Worm (Caenorhabditis elegans) whole organism, L4 larva: ENCODE measurements around the gene T24G10.2.

Source experiments
- Y48G9A.11 ChIP-seq: fragments of 200-800 bp; sonication (Bioruptor generic); IDR thresholded peaks from 2 replicates; pipeline ENCODE4 v1.3.6; 2022; ENCODE audit warnings: missing genetic modification reagents, missing genetic modification characterization, missing compliant biosample characterization
- Y5F2A.4 ChIP-seq: fragments of 200-800 bp; sonication (Bioruptor generic); optimal IDR thresholded peaks from 2 replicates; lab custom pipeline; 2018; ENCODE audit warnings: mild to moderate bottlenecking, missing genetic modification characterization, missing compliant biosample characterization
- ama-1 ChIP-seq: fragments of 150-350 bp; optimal IDR thresholded peaks from 2 replicates; lab custom pipeline; 2014; ENCODE audit warnings: inconsistent platforms, mixed read lengths
- ceh-20 ChIP-seq: fragments of 200-800 bp; sonication (Bioruptor generic); IDR thresholded peaks from 2 replicates; pipeline ENCODE4 v1.3.6; 2022; ENCODE audit warnings: missing genetic modification reagents, missing genetic modification characterization, missing compliant biosample characterization
- ceh-28 ChIP-seq: fragments of 150-350 bp; optimal IDR thresholded peaks from 2 replicates; lab custom pipeline; 2014; ENCODE audit warnings: missing biosample characterization, missing genetic modification reagents, missing genetic modification characterization
- ceh-82 ChIP-seq: sonication (generic microtip); optimal IDR thresholded peaks from 2 replicates; lab custom pipeline; 2017; ENCODE audit warnings: missing biosample characterization, missing genetic modification characterization
- daf-12 ChIP-seq: fragments of 150-350 bp; optimal IDR thresholded peaks from 2 replicates; lab custom pipeline; 2014; ENCODE audit warnings: missing biosample characterization, missing genetic modification reagents, missing genetic modification characterization
- daf-16 ChIP-seq, 3 experiments: sonication (generic microtip); optimal IDR thresholded peaks; 2 replicates each; lab custom pipeline; 2016 to 2017; ENCODE audit warnings: missing genetic modification characterization in 3 of 3, missing genetic modification reagents in 3 of 3, mild to moderate bottlenecking in 2 of 3, missing compliant biosample characterization in 2 of 3, missing biosample characterization in 1 of 3, moderate library complexity in 1 of 3
- dmd-6 ChIP-seq: fragments of 200-800 bp; sonication (Bioruptor generic); IDR thresholded peaks from 2 replicates; pipeline ENCODE4 v1.3.6; 2022; ENCODE audit warnings: missing genetic modification reagents, missing genetic modification characterization, missing compliant biosample characterization
- dmd-9 ChIP-seq: fragments of 200-800 bp; sonication (Bioruptor generic); IDR thresholded peaks from 2 replicates; pipeline ENCODE4 v1.3.6; 2022; ENCODE audit warnings: missing genetic modification reagents, missing genetic modification characterization, missing compliant biosample characterization
- dpl-1 ChIP-seq: fragments of 150-350 bp; optimal IDR thresholded peaks from 2 replicates; lab custom pipeline; 2014; ENCODE audit warnings: missing biosample characterization, missing genetic modification reagents, missing genetic modification characterization
- duxl-1 ChIP-seq: sonication (generic microtip); optimal IDR thresholded peaks from 2 replicates; lab custom pipeline; 2016; ENCODE audit warnings: mild to moderate bottlenecking, missing genetic modification characterization, moderate library complexity, missing compliant biosample characterization; ENCODE audit not compliant: poor library complexity
- dve-1 ChIP-seq: sonication (generic microtip); optimal IDR thresholded peaks from 2 replicates; lab custom pipeline; 2017; ENCODE audit warnings: antibody characterized with exemption, mild to moderate bottlenecking, missing genetic modification characterization, missing compliant biosample characterization; ENCODE audit not compliant: insufficient read depth
- egl-43 ChIP-seq: fragments of 200-800 bp; sonication (Bioruptor generic); IDR thresholded peaks from 2 replicates; pipeline ENCODE4 v1.3.6; 2022; ENCODE audit warnings: missing genetic modification reagents, missing genetic modification characterization, missing compliant biosample characterization
- fos-1 ChIP-seq: fragments of 150-350 bp; optimal IDR thresholded peaks from 2 replicates; lab custom pipeline; 2014; ENCODE audit warnings: missing biosample characterization, missing genetic modification characterization
- gei-8 ChIP-seq: fragments of 200-800 bp; sonication (Bioruptor generic); optimal IDR thresholded peaks from 2 replicates; lab custom pipeline; 2018; ENCODE audit warnings: mild to moderate bottlenecking, missing genetic modification characterization, missing compliant biosample characterization
- hlh-30 ChIP-seq: sonication (generic microtip); optimal IDR thresholded peaks from 2 replicates; lab custom pipeline; 2017; ENCODE audit warnings: antibody characterized with exemption, mild to moderate bottlenecking, missing genetic modification characterization, missing compliant biosample characterization; ENCODE audit not compliant: insufficient read depth
- hmg-1.1 ChIP-seq: fragments of 200-800 bp; sonication (Bioruptor generic); IDR thresholded peaks from 2 replicates; pipeline ENCODE4 v1.3.6; 2022; ENCODE audit warnings: missing genetic modification reagents, missing genetic modification characterization, missing compliant biosample characterization
- lin-1 ChIP-seq: fragments of 200-800 bp; sonication (Bioruptor generic); IDR thresholded peaks from 2 replicates; pipeline ENCODE4 v1.3.6; 2022; ENCODE audit warnings: missing genetic modification reagents, missing genetic modification characterization, missing compliant biosample characterization
- lin-13 ChIP-seq: fragments of 150-350 bp; optimal IDR thresholded peaks from 2 replicates; lab custom pipeline; 2014; ENCODE audit warnings: missing biosample characterization, missing genetic modification reagents, missing genetic modification characterization
- lin-15B ChIP-seq: fragments of 150-350 bp; sonication (generic microtip); optimal IDR thresholded peaks from 3 replicates; lab custom pipeline; 2014; ENCODE audit warnings: missing biosample characterization, missing genetic modification characterization
- lin-38 ChIP-seq: fragments of 200-800 bp; sonication (Bioruptor generic); IDR thresholded peaks from 2 replicates; pipeline ENCODE4 v1.3.6; 2022; ENCODE audit warnings: missing genetic modification reagents, missing genetic modification characterization, missing compliant biosample characterization
- lsy-2 ChIP-seq, 2 experiments: fragments of 150-350 bp in 1 of 2; sonication (generic microtip) in 1 of 2; optimal IDR thresholded peaks; 2 replicates each; lab custom pipeline; 2014 to 2017; ENCODE audit warnings: missing biosample characterization in 2 of 2, missing genetic modification characterization in 2 of 2
- mep-1 ChIP-seq: fragments of 150-350 bp; sonication (generic microtip); optimal IDR thresholded peaks from 3 replicates; lab custom pipeline; 2014; ENCODE audit warnings: missing biosample characterization, missing genetic modification characterization
- mes-2 ChIP-seq: sonication (generic microtip); optimal IDR thresholded peaks from 2 replicates; lab custom pipeline; 2016; ENCODE audit warnings: missing genotype, mild to moderate bottlenecking, missing genetic modification characterization, missing compliant biosample characterization; ENCODE audit not compliant: poor library complexity, severe bottlenecking
- mxl-3 ChIP-seq: fragments of 200-800 bp; sonication (Bioruptor generic); optimal IDR thresholded peaks from 2 replicates; lab custom pipeline; 2018; ENCODE audit warnings: mild to moderate bottlenecking, missing genetic modification characterization, missing compliant biosample characterization
- nhr-102 ChIP-seq: sonication (generic microtip); optimal IDR thresholded peaks from 2 replicates; lab custom pipeline; 2016; ENCODE audit warnings: mild to moderate bottlenecking, missing genetic modification characterization, moderate library complexity, missing compliant biosample characterization
- nhr-25 ChIP-seq: sonication (generic microtip); optimal IDR thresholded peaks from 2 replicates; lab custom pipeline; 2017; ENCODE audit warnings: missing genetic modification characterization, mild to moderate bottlenecking, missing compliant biosample characterization, antibody characterized with exemption, moderate library complexity, borderline replicate concordance; ENCODE audit not compliant: insufficient read depth
- nhr-28 ChIP-seq: fragments of 150-350 bp; optimal IDR thresholded peaks from 2 replicates; lab custom pipeline; 2014; ENCODE audit warnings: missing biosample characterization, missing genetic modification characterization
- nhr-41 ChIP-seq: fragments of 200-800 bp; sonication (Bioruptor generic); IDR thresholded peaks from 2 replicates; pipeline ENCODE4 v1.3.6; 2022; ENCODE audit warnings: missing genetic modification reagents, missing genetic modification characterization, missing compliant biosample characterization
- nhr-6 ChIP-seq: fragments of 150-350 bp; optimal IDR thresholded peaks from 2 replicates; lab custom pipeline; 2014; ENCODE audit warnings: missing biosample characterization, missing genetic modification characterization
- nhr-76 ChIP-seq: fragments of 150-350 bp; optimal IDR thresholded peaks from 2 replicates; lab custom pipeline; 2014; ENCODE audit warnings: missing biosample characterization, missing genetic modification characterization
- pha-4 ChIP-seq, 2 experiments: fragments of 150-350 bp in 1 of 2; fragments of 200-800 bp in 1 of 2; sonication (Bioruptor generic) in 1 of 2; IDR thresholded peaks in 1 of 2; optimal IDR thresholded peaks in 1 of 2; 2 replicates each; pipeline versions ENCODE4 v1.3.6 to Lab custom; 2014 to 2022; ENCODE audit warnings: missing genetic modification characterization in 2 of 2, missing genetic modification reagents in 2 of 2, missing biosample characterization in 1 of 2, missing compliant biosample characterization in 1 of 2
- php-3 ChIP-seq: fragments of 200-800 bp; sonication (Bioruptor generic); IDR thresholded peaks from 2 replicates; pipeline ENCODE4 v1.3.6; 2022; ENCODE audit warnings: missing genetic modification reagents, missing genetic modification characterization, missing compliant biosample characterization
- rbr-2 ChIP-seq: sonication (generic microtip); optimal IDR thresholded peaks from 2 replicates; lab custom pipeline; 2016; ENCODE audit warnings: missing genotype, missing genetic modification characterization, missing compliant biosample characterization
- sdz-12 ChIP-seq: fragments of 200-800 bp; sonication (Bioruptor generic); optimal IDR thresholded peaks from 2 replicates; lab custom pipeline; 2018; ENCODE audit warnings: mild to moderate bottlenecking, missing genetic modification characterization, missing compliant biosample characterization
- spr-1 ChIP-seq: sonication (generic microtip); optimal IDR thresholded peaks from 2 replicates; lab custom pipeline; 2016; ENCODE audit warnings: mild to moderate bottlenecking, missing genetic modification characterization, missing compliant biosample characterization
- zip-2 ChIP-seq: fragments of 150-350 bp; optimal IDR thresholded peaks from 2 replicates; lab custom pipeline; 2014; ENCODE audit warnings: missing biosample characterization, missing genetic modification characterization
- ztf-11 ChIP-seq: fragments of 150-350 bp; optimal IDR thresholded peaks from 2 replicates; lab custom pipeline; 2014; ENCODE audit warnings: missing biosample characterization, missing genetic modification characterization

T24G10.2 gene

ce11 chrIII:5442711-5443253 lies at the start of gene T24G10.2, which contains the start of gene disl-2:
Gene T24G10.2 (minus strand): TSS chrIII:5442761.
Gene disl-2 (plus strand): TSS chrIII:5443167.
- TF ChIP-seq dmd-9 (GFP tag; lab: Robert Waterston, UW) (no peak), dmd-6 (peak; percentile 14; the same call in 1 of the 2 replicates), lin-13 (GFP tag; lab: Kevin White, UChicago) (peak; percentile 29), rbr-2 (peak; percentile 2), nhr-76 (tag; lab: Kevin White, UChicago) (peak; percentile 28), mxl-3 (GFP tag; lab: Kevin White, UChicago) (no peak), lsy-2 (tag; optimal IDR thresholded peaks at IDR 0.05; lab: Kevin White, UChicago) (peak; percentile 90 to 99), nhr-25 (no peak), daf-16 (GFP tag; optimal IDR thresholded peaks at IDR 0.05; lab: Kevin White, UChicago) (no peak), daf-16 (tag; optimal IDR thresholded peaks at IDR 0.05; lab: Kevin White, UChicago) (peak; percentile 48), lin-15B (no peak), egl-43 (GFP tag; lab: Robert Waterston, UW) (no peak), php-3 (GFP tag; lab: Robert Waterston, UW) (no peak), mep-1 (tag; lab: Kevin White, UChicago) (peak; percentile 32), ceh-20 (GFP tag; lab: Robert Waterston, UW) (no peak), mes-2 (tag; lab: Kevin White, UChicago) (peak; percentile 75), nhr-28 (tag; lab: Kevin White, UChicago) (peak; percentile 19), lin-38 (GFP tag; lab: Robert Waterston, UW) (peak; percentile 64), pha-4 (GFP tag; IDR thresholded peaks at IDR 0.05; lab: Robert Waterston, UW) (no peak), pha-4 (tag; optimal IDR thresholded peaks at IDR 0.05; lab: Kevin White, UChicago) (peak; percentile 68), dpl-1 (GFP tag; lab: Kevin White, UChicago) (peak; percentile 65), nhr-6 (tag; lab: Kevin White, UChicago) (peak; percentile 50), ama-1 (lab: Kevin White, UChicago) (peak; percentile 46), ceh-28 (tag; lab: Kevin White, UChicago) (peak; percentile 35), dve-1 (peak; percentile 43), hlh-30 (peak; percentile 4)

- TF ChIP-seq sdz-12 (GFP tag; lab: Kevin White, UChicago) (no peak), dpl-1 (GFP tag; lab: Kevin White, UChicago) (no peak), zip-2 (tag; lab: Kevin White, UChicago) (no peak), fos-1 (tag; lab: Kevin White, UChicago) (no peak), daf-12 (tag; lab: Kevin White, UChicago) (no peak), nhr-102 (tag; lab: Kevin White, UChicago) (no peak), pha-4 (GFP tag; IDR thresholded peaks at IDR 0.05; lab: Robert Waterston, UW) (no peak), pha-4 (tag; optimal IDR thresholded peaks at IDR 0.05; lab: Kevin White, UChicago) (no peak), Y48G9A.11 (GFP tag; lab: Robert Waterston, UW) (no peak), mes-2 (tag; lab: Kevin White, UChicago) (no peak), duxl-1 (tag; lab: Kevin White, UChicago) (no peak), spr-1 (tag; lab: Kevin White, UChicago) (no peak), gei-8 (no peak), lin-1 (GFP tag; lab: Robert Waterston, UW) (no peak)
Observed at ce11 chrIII:5487087-5487603, 44.6 kb upstream of the T24G10.2 start, which contains the start of gene osg-1. Gene osg-1 (plus strand): TSS chrIII:5487553.

- no peak for TF ChIP-seq ceh-82
- no peak for TF ChIP-seq ztf-11 (tag; lab: Kevin White, UChicago)
- no peak for TF ChIP-seq Y5F2A.4 (GFP tag; lab: Kevin White, UChicago)
- TF ChIP-seq hmg-1.1 (GFP tag; lab: Robert Waterston, UW): no peak
- TF ChIP-seq ceh-28 (tag; lab: Kevin White, UChicago): no peak
- no peak for TF ChIP-seq nhr-41
Observed at ce11 chrIII:5486345-5486744, 43.8 kb upstream of the T24G10.2 start.
